Worm (Caenorhabditis elegans): ENCODE results near the gene nep-3.

The nep-3 gene

DNA sequence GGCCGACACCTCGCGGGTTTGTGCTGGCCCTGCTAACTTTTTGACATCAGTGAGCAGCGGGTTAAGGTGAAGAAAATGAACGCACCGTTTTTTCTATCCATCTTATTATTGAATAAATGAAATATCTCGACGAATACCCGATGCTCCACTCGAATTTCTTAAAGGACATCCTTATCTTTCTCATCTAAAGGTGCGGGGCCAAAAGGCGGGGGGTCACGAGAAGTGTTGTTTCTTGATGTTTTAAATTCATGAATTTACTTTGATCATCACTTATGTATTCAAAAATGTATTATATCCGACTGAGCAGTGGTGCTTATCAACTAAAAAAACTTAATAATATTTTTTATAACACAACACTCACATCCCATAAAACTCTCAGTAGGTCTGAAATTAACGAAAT is 12.4 kb downstream of the nep-3 start, which contains the start of gene nhr-261:
Gene nhr-261, minus strand, starts transcription at position 101 of the 400 bp plus-strand sequence.
- TF ChIP-seq ceh-24 (tag; optimal IDR thresholded peaks at IDR 0.05) = no peak
- TF ChIP-seq hlh-15 (tag; optimal IDR thresholded peaks at IDR 0.05) = no peak
- no peak for TF ChIP-seq nfya-1 (tag; optimal IDR thresholded peaks at IDR 0.05)

DNA sequence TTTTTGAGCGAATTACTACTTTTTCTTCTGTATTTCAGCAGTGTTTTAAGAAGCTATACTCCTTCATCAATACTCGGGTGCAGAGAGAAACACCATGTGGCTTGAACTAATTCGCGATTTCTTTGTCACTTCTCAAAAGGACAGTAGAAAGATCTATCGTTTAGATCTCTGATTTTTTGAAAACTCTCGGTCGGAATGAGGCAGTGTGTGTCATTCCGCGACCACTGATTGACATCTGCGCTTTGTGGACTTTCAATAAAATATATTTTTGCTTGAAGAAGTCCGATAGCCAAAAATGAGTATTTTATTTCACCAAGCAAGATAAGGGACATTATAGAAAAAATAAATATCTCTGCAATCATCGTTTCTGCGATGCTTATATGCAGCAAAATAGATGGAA is 15.0 kb downstream of the nep-3 start:
- TF ChIP-seq ama-1 (optimal IDR thresholded peaks at IDR 0.05) = no peak
- TF ChIP-seq fkh-6 (tag; optimal IDR thresholded peaks at IDR 0.05) = no peak
- no peak for TF ChIP-seq hlh-15 (tag; optimal IDR thresholded peaks at IDR 0.05)
- no peak for TF ChIP-seq pat-9 (tag; optimal IDR thresholded peaks at IDR 0.05)
- TF ChIP-seq nhr-232 (tag; optimal IDR thresholded peaks at IDR 0.05) = no peak
- TF ChIP-seq npax-4 (tag; optimal IDR thresholded peaks at IDR 0.05) = no peak
- TF ChIP-seq ceh-9 (tag; optimal IDR thresholded peaks at IDR 0.05) = no peak
- TF ChIP-seq unc-86 (tag; optimal IDR thresholded peaks at IDR 0.05) = no peak
- no peak for TF ChIP-seq madf-2 (tag; optimal IDR thresholded peaks at IDR 0.05)
- TF ChIP-seq hlh-13 (GFP tag; optimal IDR thresholded peaks at IDR 0.05) = no peak
- TF ChIP-seq fax-1 (tag; optimal IDR thresholded peaks at IDR 0.05) = no peak
- TF ChIP-seq C08G9.2 (tag; optimal IDR thresholded peaks at IDR 0.05) = no peak
- no peak for TF ChIP-seq unc-42 (tag; optimal IDR thresholded peaks at IDR 0.05)
- no peak for TF ChIP-seq ttx-3 (tag; optimal IDR thresholded peaks at IDR 0.05)
- no peak for TF ChIP-seq elt-4 (tag; optimal IDR thresholded peaks at IDR 0.05)

ce11 chrII:3860826-3861225 is 16.2 kb downstream of the nep-3 start, which contains the start of gene oac-11:
TSS of gene oac-11 (minus strand) at chrII:3860926.
- no peak for TF ChIP-seq ceh-9 (tag; optimal IDR thresholded peaks at IDR 0.05)
- no peak for TF ChIP-seq nhr-11 (tag; optimal IDR thresholded peaks at IDR 0.05)

- TF ChIP-seq ceh-48 (tag; optimal IDR thresholded peaks at IDR 0.05) (no peak), ztf-16 (tag; optimal IDR thresholded peaks at IDR 0.05) (no peak), ttx-3 (tag; optimal IDR thresholded peaks at IDR 0.05) (no peak), fkh-6 (tag; optimal IDR thresholded peaks at IDR 0.05) (no peak), pha-4 (tag; optimal IDR thresholded peaks at IDR 0.05) (no peak), sox-4 (tag; optimal IDR thresholded peaks at IDR 0.05) (no peak), hlh-15 (tag; optimal IDR thresholded peaks at IDR 0.05) (no peak), tbx-2 (tag; optimal IDR thresholded peaks at IDR 0.05) (no peak), C38D4.7 (GFP tag; optimal IDR thresholded peaks at IDR 0.05) (no peak), pros-1 (tag; optimal IDR thresholded peaks at IDR 0.05) (no peak), odd-2 (tag; optimal IDR thresholded peaks at IDR 0.05) (no peak), elt-2 (tag; optimal IDR thresholded peaks at IDR 0.05) (no peak), eyg-1 (tag; optimal IDR thresholded peaks at IDR 0.05) (no peak)
Observed at ce11 chrII:3852654-3853053, 24.4 kb downstream of the nep-3 start, which contains the start of gene nhr-257. TSS of gene nhr-257 (plus strand) at chrII:3852954.

DNA sequence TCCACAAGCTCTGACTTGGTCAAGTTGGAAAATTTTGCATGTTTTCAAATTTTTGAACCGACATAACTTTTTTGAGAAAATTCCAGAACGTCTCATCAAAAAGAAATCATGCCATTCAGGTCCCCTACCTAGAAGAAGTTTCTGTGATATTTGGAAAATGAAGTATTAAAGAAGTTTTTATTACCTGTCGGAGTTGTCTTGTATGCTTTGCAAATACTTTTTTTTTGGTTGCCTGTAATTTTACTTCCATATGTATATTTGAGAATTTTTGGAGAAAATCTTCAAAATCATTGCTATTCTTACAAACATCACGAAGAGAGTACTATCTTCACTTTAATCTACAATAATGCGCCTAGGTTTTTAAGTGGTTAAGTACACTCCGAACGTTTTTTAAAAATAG is 26.4 kb downstream of the nep-3 start, which contains the start of gene nhr-72:
Gene nhr-72, minus strand, starts transcription at position 101 of the 400 bp plus-strand sequence.
- TF ChIP-seq pros-1 (tag; optimal IDR thresholded peaks at IDR 0.05) (no peak), ttx-3 (tag; optimal IDR thresholded peaks at IDR 0.05) (no peak), fkh-10 (GFP tag; optimal IDR thresholded peaks at IDR 0.05) (no peak), madf-2 (tag; optimal IDR thresholded peaks at IDR 0.05) (no peak), eyg-1 (tag; optimal IDR thresholded peaks at IDR 0.05) (no peak), unc-42 (tag; optimal IDR thresholded peaks at IDR 0.05) (no peak), Y22D7AL.16 (tag; optimal IDR thresholded peaks at IDR 0.05) (no peak), che-1 (tag; optimal IDR thresholded peaks at IDR 0.05) (no peak), ceh-31 (tag; optimal IDR thresholded peaks at IDR 0.05) (no peak), dmd-4 (tag; optimal IDR thresholded peaks at IDR 0.05; ENCODE audit: borderline replicate concordance) (no peak)

DNA sequence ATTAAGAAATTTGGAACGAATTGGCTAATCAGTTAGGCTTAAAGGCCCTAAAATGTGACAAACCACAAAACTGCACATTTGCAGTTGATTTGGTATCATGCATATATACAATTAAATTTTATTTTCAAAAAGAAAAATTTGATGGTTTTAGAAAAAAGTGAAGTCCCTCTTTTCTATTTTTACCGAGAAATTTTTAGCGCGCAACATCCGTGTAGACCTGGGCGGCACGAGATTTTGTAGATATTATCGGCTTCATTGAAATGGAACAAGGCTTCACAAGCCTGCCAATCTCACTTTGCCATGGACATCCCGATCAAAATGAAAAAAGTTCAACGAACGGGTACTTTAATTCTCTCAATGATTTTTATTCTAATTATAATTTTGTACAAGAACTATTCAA is 31.0 kb downstream of the nep-3 start, which contains the start of gene C17A2.2:
Gene C17A2.2, plus strand, starts transcription at position 301 of the 400 bp plus-strand sequence.
- TF ChIP-seq ceh-31 (tag; optimal IDR thresholded peaks at IDR 0.05) (no peak), unc-86 (tag; optimal IDR thresholded peaks at IDR 0.05) (no peak), ceh-14 (tag; optimal IDR thresholded peaks at IDR 0.05) (no peak), C38D4.7 (GFP tag; optimal IDR thresholded peaks at IDR 0.05) (no peak), pat-9 (tag; optimal IDR thresholded peaks at IDR 0.05) (no peak), ceh-9 (tag; optimal IDR thresholded peaks at IDR 0.05) (no peak), hlh-13 (GFP tag; optimal IDR thresholded peaks at IDR 0.05) (no peak), ceh-2 (tag; optimal IDR thresholded peaks at IDR 0.05) (no peak), ceh-34 (tag; optimal IDR thresholded peaks at IDR 0.05) (no peak), F13H6.1 (tag; optimal IDR thresholded peaks at IDR 0.05) (no peak), ceh-24 (tag; optimal IDR thresholded peaks at IDR 0.05) (no peak), Y22D7AL.16 (tag; optimal IDR thresholded peaks at IDR 0.05) (no peak), hlh-6 (tag; optimal IDR thresholded peaks at IDR 0.05) (no peak), ceh-30 (tag; optimal IDR thresholded peaks at IDR 0.05) (no peak), hlh-30 (tag; optimal IDR thresholded peaks at IDR 0.05; ENCODE audit: insufficient read depth) (no peak), unc-42 (tag; optimal IDR thresholded peaks at IDR 0.05) (no peak)
